Worm (Caenorhabditis elegans): ENCODE results near the gene endu-2.
A peak's percentile ranks its signal among the peaks of the same experiment; 100 is the strongest.

Gene endu-2

ce11 chrX:8229221-8229620 lies 12.9 kb upstream of the endu-2 start:
- TF ChIP-seq skn-1 (tag; optimal IDR thresholded peaks at IDR 0.05) (no peak), elt-3 (tag; optimal IDR thresholded peaks at IDR 0.05) (no peak), ets-5 (GFP tag; IDR thresholded peaks at IDR 0.05) (no peak), swsn-7 (tag; optimal IDR thresholded peaks at IDR 0.05) (no peak), F16B12.6 (tag; optimal IDR thresholded peaks at IDR 0.05) (no peak), Y116A8C.19 (tag; optimal IDR thresholded peaks at IDR 0.05; ENCODE audit: borderline replicate concordance) (no peak), lin-13 (GFP tag; optimal IDR thresholded peaks at IDR 0.05) (no peak), unc-30 (tag; optimal IDR thresholded peaks at IDR 0.05) (no peak), xbp-1 (tag; optimal IDR thresholded peaks at IDR 0.05) (no peak), grh-1 (GFP tag; IDR thresholded peaks at IDR 0.05) (no peak), lin-15B (tag; optimal IDR thresholded peaks at IDR 0.05) (no peak), C34B4.2 (tag; optimal IDR thresholded peaks at IDR 0.05) (no peak), nhr-11 (tag; optimal IDR thresholded peaks at IDR 0.05) (no peak)

- TF ChIP-seq nhr-19 (GFP tag; conservative IDR thresholded peaks at IDR 0.05) (no peak), pqm-1 (tag; optimal IDR thresholded peaks at IDR 0.05) (no peak)
These were observed 11.5 kb upstream of the endu-2 start for ce11 chrX:8230579-8230978.

- peak; percentile 14 for TF ChIP-seq fkh-10 (GFP tag; optimal IDR thresholded peaks at IDR 0.05)
- TF ChIP-seq lir-3 (tag; optimal IDR thresholded peaks at IDR 0.05; ENCODE audit: poor library complexity): peak; percentile 84
- TF ChIP-seq isw-1 (GFP tag; IDR thresholded peaks at IDR 0.05): peak; percentile 46; the same call in 1 of the 2 replicates
- TF ChIP-seq sptf-1 (tag; optimal IDR thresholded peaks at IDR 0.05): no peak
- TF ChIP-seq nhr-20 (tag; optimal IDR thresholded peaks at IDR 0.05): peak; percentile 98
- peak; percentile 47 for TF ChIP-seq unc-86 (tag; optimal IDR thresholded peaks at IDR 0.05)
- TF ChIP-seq nhr-47 (tag; optimal IDR thresholded peaks at IDR 0.05): peak; percentile 89
- no peak for TF ChIP-seq ztf-11 (tag; optimal IDR thresholded peaks at IDR 0.05)
- peak; percentile 18 for TF ChIP-seq nhr-11 (tag; optimal IDR thresholded peaks at IDR 0.05)
- peak; percentile 20 for TF ChIP-seq F16B12.6 (tag; optimal IDR thresholded peaks at IDR 0.05)
- peak; percentile 47 for TF ChIP-seq C04F5.9 (tag; optimal IDR thresholded peaks at IDR 0.05)
- peak; percentile 62 to 89 for TF ChIP-seq lin-35 (GFP tag; optimal IDR thresholded peaks at IDR 0.05)
- TF ChIP-seq alr-1 (tag; optimal IDR thresholded peaks at IDR 0.05; ENCODE audit: borderline replicate concordance): no peak
- no peak for TF ChIP-seq aha-1 (tag; optimal IDR thresholded peaks at IDR 0.05)
- no peak for TF ChIP-seq nhr-28 (tag; optimal IDR thresholded peaks at IDR 0.05)
- TF ChIP-seq pax-3 (tag; optimal IDR thresholded peaks at IDR 0.05): no peak
- peak; percentile 93 for TF ChIP-seq blmp-1 (tag; optimal IDR thresholded peaks at IDR 0.05)
- peak; percentile 74 for TF ChIP-seq snpc-4 (tag; optimal IDR thresholded peaks at IDR 0.05)
- TF ChIP-seq ceh-90 (tag; optimal IDR thresholded peaks at IDR 0.05): no peak
- no peak for TF ChIP-seq efl-3 (GFP tag; optimal IDR thresholded peaks at IDR 0.05)
- TF ChIP-seq dsc-1 (tag; optimal IDR thresholded peaks at IDR 0.05): peak; percentile 61
- peak; percentile 57 for TF ChIP-seq sox-4 (tag; optimal IDR thresholded peaks at IDR 0.05)
- TF ChIP-seq swsn-7 (tag; optimal IDR thresholded peaks at IDR 0.05): peak; percentile 88
- no peak for TF ChIP-seq hlh-17 (GFP tag; optimal IDR thresholded peaks at IDR 0.05; ENCODE audit: borderline replicate concordance)
- peak; percentile 43 to 60 for TF ChIP-seq efl-1 (optimal IDR thresholded peaks at IDR 0.05)
- peak; percentile 35 to 91 for TF ChIP-seq efl-1 (GFP tag; optimal IDR thresholded peaks at IDR 0.05 in 1 of 2)
- TF ChIP-seq mep-1 (tag; optimal IDR thresholded peaks at IDR 0.05): peak; percentile 82
- TF ChIP-seq pag-3 (tag; optimal IDR thresholded peaks at IDR 0.05; ENCODE audit: borderline replicate concordance, insufficient read depth): no peak
- TF ChIP-seq fkh-4 (tag; optimal IDR thresholded peaks at IDR 0.05; ENCODE audit: borderline replicate concordance): peak; percentile 33
- TF ChIP-seq ama-1 (optimal IDR thresholded peaks at IDR 0.05): peak; percentile 77
- TF ChIP-seq unc-62 (GFP tag; optimal IDR thresholded peaks at IDR 0.05): no peak
- TF ChIP-seq ets-5 (GFP tag; IDR thresholded peaks at IDR 0.05): no peak
- peak; percentile 71 for TF ChIP-seq lin-39 (tag; optimal IDR thresholded peaks at IDR 0.05)
- TF ChIP-seq nhr-85 (tag): peak; percentile 99
- TF ChIP-seq fos-1 (tag; optimal IDR thresholded peaks at IDR 0.05): peak; percentile 77
- peak; percentile 91 for TF ChIP-seq unc-130 (tag; optimal IDR thresholded peaks at IDR 0.05)
- TF ChIP-seq lin-13 (GFP tag; optimal IDR thresholded peaks at IDR 0.05): peak; percentile 78
- TF ChIP-seq hpl-2 (GFP tag; optimal IDR thresholded peaks at IDR 0.05): peak; percentile 73
- peak; percentile 25 to 55 (median 40) for TF ChIP-seq dpl-1 (GFP tag; optimal IDR thresholded peaks at IDR 0.05)
- peak; percentile 98 for TF ChIP-seq nhr-71 (tag; optimal IDR thresholded peaks at IDR 0.05)
These were observed 10.2 kb upstream of the endu-2 start, which contains the start of gene K02A6.3 for ce11 chrX:8231858-8232257. K02A6.3 (minus strand) TSS chrX:8231931.
